Worm (Caenorhabditis elegans) whole organism, midembryonic: Measurements from ENCODE around the gene nas-29.
"Not testable (repeated sequence)": the region's sequence is repeated elsewhere in the genome, so short reads cannot be mapped to it uniquely, and the experiment has no call there.

Source experiments
- T22C8.4 ChIP-seq: fragments of 200-800 bp; sonication (Bioruptor generic); IDR thresholded peaks from 2 replicates; pipeline ENCODE4 v1.3.6; 2022; ENCODE audit warnings: missing genetic modification characterization, missing compliant biosample characterization
- cog-1 ChIP-seq: sonication (generic microtip); optimal IDR thresholded peaks from 2 replicates; lab custom pipeline; 2016; ENCODE audit warnings: missing genetic modification characterization, missing compliant biosample characterization
- flt-1 ChIP-seq: fragments of 200-800 bp; sonication (Bioruptor generic); IDR thresholded peaks from 2 replicates; pipeline ENCODE4 v1.3.6; 2022; ENCODE audit warnings: missing genetic modification characterization, missing compliant biosample characterization
- klf-2 ChIP-seq: fragments of 200-800 bp; sonication (Bioruptor generic); conservative IDR thresholded peaks from 2 replicates; pipeline ENCODE4 v1.3.6; 2022; ENCODE audit warnings: missing genetic modification reagents, missing genetic modification characterization, missing compliant biosample characterization
- med-1 ChIP-seq: sonication (generic microtip); optimal IDR thresholded peaks from 2 replicates; lab custom pipeline; 2017; ENCODE audit warnings: missing genetic modification characterization, mild to moderate bottlenecking, missing compliant biosample characterization, antibody characterized with exemption, missing genetic modification reagents; ENCODE audit not compliant: insufficient read depth
- ref-1 ChIP-seq: fragments of 200-800 bp; sonication (Bioruptor generic); conservative IDR thresholded peaks from 2 replicates; pipeline ENCODE4 v1.3.6; 2022; ENCODE audit warnings: missing genetic modification reagents, missing genetic modification characterization, missing compliant biosample characterization
- tab-1 ChIP-seq: fragments of 200-800 bp; sonication (Bioruptor generic); IDR thresholded peaks from 2 replicates; pipeline ENCODE4 v1.3.6; 2022; ENCODE audit warnings: missing genetic modification characterization, missing compliant biosample characterization
- ztf-23 ChIP-seq: fragments of 200-800 bp; sonication (Bioruptor generic); IDR thresholded peaks from 2 replicates; pipeline ENCODE4 v1.3.6; 2022; ENCODE audit warnings: missing genetic modification reagents, missing genetic modification characterization, missing compliant biosample characterization
- ztf-29 ChIP-seq: fragments of 200-800 bp; sonication (Bioruptor generic); IDR thresholded peaks from 2 replicates; pipeline ENCODE4 v1.3.6; 2022; ENCODE audit warnings: missing genetic modification reagents, missing genetic modification characterization, missing compliant biosample characterization

Gene nas-29

ce11 chrII:5161102-5161501, 19.3 kb upstream of the nas-29 start, which contains the start of gene C27D6.11:
Gene C27D6.11, minus strand, starts transcription at chrII:5161202.
- no peak for TF ChIP-seq ref-1 (GFP tag; lab: Robert Waterston, UW)
- TF ChIP-seq cog-1 (tag; lab: Kevin White, UChicago): no peak
- no peak for TF ChIP-seq tab-1 (GFP tag; lab: Robert Waterston, UW)
- TF ChIP-seq med-1 (GFP tag; lab: Kevin White, UChicago): no peak
- no peak for TF ChIP-seq T22C8.4
- no peak for TF ChIP-seq ztf-23 (GFP tag; lab: Robert Waterston, UW)
- no peak for TF ChIP-seq klf-2 (GFP tag; lab: Robert Waterston, UW)
- no peak for TF ChIP-seq ztf-29
- no peak for TF ChIP-seq flt-1 (GFP tag; lab: Robert Waterston, UW)

- TF ChIP-seq tab-1 (GFP tag; lab: Robert Waterston, UW); cog-1 (tag; lab: Kevin White, UChicago); flt-1 (GFP tag; lab: Robert Waterston, UW): not testable (repeated sequence)
Measured at ce11 chrII:5158774-5159173, 16.9 kb upstream of the nas-29 start, which contains the start of gene F58A6.9. Gene F58A6.9, minus strand, starts transcription at chrII:5158874.

- TF ChIP-seq flt-1 (GFP tag; lab: Robert Waterston, UW): no peak
- no peak for TF ChIP-seq cog-1 (tag; lab: Kevin White, UChicago)
- TF ChIP-seq klf-2 (GFP tag; lab: Robert Waterston, UW): no peak
- no peak for TF ChIP-seq ztf-23 (GFP tag; lab: Robert Waterston, UW)
- no peak for TF ChIP-seq T22C8.4
Measured at ce11 chrII:5157525-5157924, 15.7 kb upstream of the nas-29 start, which contains the start of gene srb-13. Gene srb-13, minus strand, starts transcription at chrII:5157625.

- TF ChIP-seq ztf-23 (GFP tag; lab: Robert Waterston, UW) (no peak), ref-1 (GFP tag; lab: Robert Waterston, UW) (no peak), ztf-29 (no peak), klf-2 (GFP tag; lab: Robert Waterston, UW) (no peak), T22C8.4 (no peak), cog-1 (tag; lab: Kevin White, UChicago) (no peak)
Measured at ce11 chrII:5156983-5157382, 15.1 kb upstream of the nas-29 start, which contains the start of gene msp-45. Gene msp-45, minus strand, starts transcription at chrII:5157083.

- no peak for TF ChIP-seq tab-1 (GFP tag; lab: Robert Waterston, UW)
- TF ChIP-seq cog-1 (tag; lab: Kevin White, UChicago): no peak
- no peak for TF ChIP-seq flt-1 (GFP tag; lab: Robert Waterston, UW)
- TF ChIP-seq ztf-29: no peak
- no peak for TF ChIP-seq T22C8.4
Measured at ce11 chrII:5154540-5154939, 12.7 kb upstream of the nas-29 start, which contains the start of gene srb-12. Gene srb-12, minus strand, starts transcription at chrII:5154640.

- no peak for TF ChIP-seq cog-1 (tag; lab: Kevin White, UChicago)
- no peak for TF ChIP-seq med-1 (GFP tag; lab: Kevin White, UChicago)
- TF ChIP-seq tab-1 (GFP tag; lab: Robert Waterston, UW): no peak
- no peak for TF ChIP-seq ztf-29
- no peak for TF ChIP-seq klf-2 (GFP tag; lab: Robert Waterston, UW)
- TF ChIP-seq T22C8.4: no peak
- no peak for TF ChIP-seq ztf-23 (GFP tag; lab: Robert Waterston, UW)
- no peak for TF ChIP-seq flt-1 (GFP tag; lab: Robert Waterston, UW)
- no peak for TF ChIP-seq ref-1 (GFP tag; lab: Robert Waterston, UW)
Measured at ce11 chrII:5150829-5151228, 9.0 kb upstream of the nas-29 start, which contains the start of gene srb-16. Gene srb-16, minus strand, starts transcription at chrII:5150929.

ce11 chrII:5148349-5148748, 6.5 kb upstream of the nas-29 start, which contains the start of gene F58A6.5:
Gene F58A6.5, minus strand, starts transcription at chrII:5148449.
- TF ChIP-seq ztf-29 (no peak), cog-1 (tag; lab: Kevin White, UChicago) (no peak), T22C8.4 (no peak), ztf-23 (GFP tag; lab: Robert Waterston, UW) (no peak), flt-1 (GFP tag; lab: Robert Waterston, UW) (no peak), med-1 (GFP tag; lab: Kevin White, UChicago) (no peak), klf-2 (GFP tag; lab: Robert Waterston, UW) (no peak), ref-1 (GFP tag; lab: Robert Waterston, UW) (no peak), tab-1 (GFP tag; lab: Robert Waterston, UW) (no peak)

- TF ChIP-seq klf-2 (GFP tag; lab: Robert Waterston, UW) (no peak), cog-1 (tag; lab: Kevin White, UChicago) (no peak), ztf-23 (GFP tag; lab: Robert Waterston, UW) (no peak), flt-1 (GFP tag; lab: Robert Waterston, UW) (no peak), T22C8.4 (no peak), ztf-29 (no peak)
Measured at ce11 chrII:5142619-5143018, 783 bp upstream of the nas-29 start, which contains the start of gene F58A6.1. Gene F58A6.1, plus strand, starts transcription at chrII:5142919.

ce11 chrII:5136296-5136767, 5.5 kb downstream of the nas-29 start, which contains the start of gene F58A6.2:
Gene F58A6.2, plus strand, starts transcription at chrII:5136717.
- TF ChIP-seq T22C8.4 (no peak), ztf-29 (no peak), flt-1 (GFP tag; lab: Robert Waterston, UW) (no peak), cog-1 (tag; lab: Kevin White, UChicago) (no peak), ref-1 (GFP tag; lab: Robert Waterston, UW) (no peak), med-1 (GFP tag; lab: Kevin White, UChicago) (no peak), ztf-23 (GFP tag; lab: Robert Waterston, UW) (no peak), tab-1 (GFP tag; lab: Robert Waterston, UW) (no peak), klf-2 (GFP tag; lab: Robert Waterston, UW) (no peak)

ce11 chrII:5131800-5132199, 10.0 kb downstream of the nas-29 start:
- no peak for TF ChIP-seq klf-2 (GFP tag; lab: Robert Waterston, UW)
- no peak for TF ChIP-seq cog-1 (tag; lab: Kevin White, UChicago)
